Fruit fly (Drosophila melanogaster): ENCODE data around the gene glo.

The glo gene

dm6 chr3R:11786695-11787226 lies 32.5 kb downstream of the glo start, which contains the start of the genes prd1 and HisCl1 (continued):
- TF ChIP-seq sr (GFP tag; IDR thresholded peaks at IDR 0.05) (0 out of 3 replicates have a peak, but pooled peaks have one; percentile 6), CG8089 (GFP tag; optimal IDR thresholded peaks at IDR 0.05) (peak; percentile 41), CG12155 (GFP tag; optimal IDR thresholded peaks at IDR 0.05) (peak; percentile 62), nerfin-1 (tag; optimal IDR thresholded peaks at IDR 0.05) (peak; percentile 78), unc-4 (GFP tag; IDR thresholded peaks at IDR 0.05; ENCODE audit: partially characterized antibody) (0 out of 2 replicates have a peak, but pooled peaks have one; percentile 22), ERR (GFP tag; optimal IDR thresholded peaks at IDR 0.05) (no peak), CG3065 (GFP tag; optimal IDR thresholded peaks at IDR 0.05) (no peak), lilli (GFP tag; optimal IDR thresholded peaks at IDR 0.05) (peak; percentile 77), CG11247 (GFP tag; IDR thresholded peaks at IDR 0.05) (peak; percentile 38; the same call in 1 of the 2 replicates), CG4707 (GFP tag; optimal IDR thresholded peaks at IDR 0.05) (peak; percentile 4), row (GFP tag; IDR thresholded peaks at IDR 0.05) (peak; percentile 94), Mes4 (GFP tag; optimal IDR thresholded peaks at IDR 0.05) (peak; percentile 58), CG2712 (tag; optimal IDR thresholded peaks at IDR 0.05) (no peak), CG12219 (GFP tag; optimal IDR thresholded peaks at IDR 0.05) (peak; percentile 51), gsb-n (tag; optimal IDR thresholded peaks at IDR 0.05) (no peak), croc (GFP tag; conservative IDR thresholded peaks at IDR 0.05) (peak; percentile 55), gro (GFP tag; optimal IDR thresholded peaks at IDR 0.05) (peak; percentile 68), org-1 (GFP tag; optimal IDR thresholded peaks at IDR 0.05) (peak; percentile 31), CG34422 (GFP tag; IDR thresholded peaks at IDR 0.05) (peak; percentile 71; the same call in 1 of the 3 replicates), tin (GFP tag; optimal IDR thresholded peaks at IDR 0.05) (peak; percentile 40), Lim3 (GFP tag; IDR thresholded peaks at IDR 0.05) (no peak), CG7271 (tag; optimal IDR thresholded peaks at IDR 0.05) (peak; percentile 78), en (GFP tag; optimal IDR thresholded peaks at IDR 0.05) (peak; percentile 37), CG4424 (GFP tag; optimal IDR thresholded peaks at IDR 0.05) (peak; percentile 55), shn (GFP tag; optimal IDR thresholded peaks at IDR 0.05) (peak; percentile 68), da (GFP tag; optimal IDR thresholded peaks at IDR 0.05) (no peak), HLH3B (GFP tag; IDR thresholded peaks at IDR 0.05) (peak; percentile 56), stwl (tag; optimal IDR thresholded peaks at IDR 0.05) (peak; percentile 65), CG30431 (GFP tag; optimal IDR thresholded peaks at IDR 0.05) (peak; percentile 35), jumu (GFP tag; optimal IDR thresholded peaks at IDR 0.05) (peak; percentile 37), C15 (GFP tag; IDR thresholded peaks at IDR 0.05) (no peak), Fer3 (tag; optimal IDR thresholded peaks at IDR 0.05) (peak; percentile 78), Xbp1 (GFP tag; optimal IDR thresholded peaks at IDR 0.05) (peak; percentile 76), nau (GFP tag; optimal IDR thresholded peaks at IDR 0.05) (no peak), Ravus (GFP tag; IDR thresholded peaks at IDR 0.05) (no peak), Scr (GFP tag; IDR thresholded peaks at IDR 0.05; ENCODE audit: partially characterized antibody) (no peak), CG17912 (GFP tag; optimal IDR thresholded peaks at IDR 0.05) (peak; percentile 47), HHEX (GFP tag; optimal IDR thresholded peaks at IDR 0.05) (peak; percentile 76), Xrp1 (GFP tag; IDR thresholded peaks at IDR 0.05) (peak; percentile 39; the same call in 1 of the 2 replicates), tup (GFP tag; optimal IDR thresholded peaks at IDR 0.05) (peak; percentile 6), CG15696 (tag; optimal IDR thresholded peaks at IDR 0.05) (peak; percentile 48), CG17186 (GFP tag; optimal IDR thresholded peaks at IDR 0.05) (peak; percentile 84), Dad (GFP tag; optimal IDR thresholded peaks at IDR 0.05) (peak; percentile 58), toy (GFP tag; IDR thresholded peaks at IDR 0.05) (no peak), vvl (GFP tag; IDR thresholded peaks at IDR 0.05) (peak; percentile 73), zen2 (GFP tag; IDR thresholded peaks at IDR 0.05; ENCODE audit: partially characterized antibody) (no peak), CG1792 (GFP tag; optimal IDR thresholded peaks at IDR 0.05) (no peak), cwo (GFP tag; optimal IDR thresholded peaks at IDR 0.05) (no peak), aop (GFP tag; IDR thresholded peaks at IDR 0.05) (peak; percentile 56; the same call in 1 of the 2 replicates), hth (optimal IDR thresholded peaks at IDR 0.05) (no peak), pita (GFP tag; optimal IDR thresholded peaks at IDR 0.05) (no peak)
